Worm (Caenorhabditis elegans) whole organism, L4 larva: ENCODE results near the gene F59A6.11.

Experiments used
- Y105C5A.15 ChIP-seq: fragments of 200-800 bp; sonication (Bioruptor generic); IDR thresholded peaks from 2 replicates; pipeline ENCODE4 v1.3.6; 2022; ENCODE audit warnings: missing genetic modification characterization, missing compliant biosample characterization
- fos-1 ChIP-seq: fragments of 150-350 bp; optimal IDR thresholded peaks from 2 replicates; lab custom pipeline; 2014; ENCODE audit warnings: missing biosample characterization, missing genetic modification characterization
- jun-1 ChIP-seq: fragments of 150-350 bp; optimal IDR thresholded peaks from 2 replicates; lab custom pipeline; 2014; ENCODE audit warnings: missing biosample characterization, missing genetic modification reagents, missing genetic modification characterization
- nhr-76 ChIP-seq: fragments of 150-350 bp; optimal IDR thresholded peaks from 2 replicates; lab custom pipeline; 2014; ENCODE audit warnings: missing biosample characterization, missing genetic modification characterization
- pha-4 ChIP-seq, 2 experiments: fragments of 150-350 bp in 1 of 2; fragments of 200-800 bp in 1 of 2; sonication (Bioruptor generic) in 1 of 2; IDR thresholded peaks in 1 of 2; optimal IDR thresholded peaks in 1 of 2; 2 replicates each; pipeline versions ENCODE4 v1.3.6 to Lab custom; 2014 to 2022; ENCODE audit warnings: missing genetic modification characterization in 2 of 2, missing genetic modification reagents in 2 of 2, missing biosample characterization in 1 of 2, missing compliant biosample characterization in 1 of 2
- pqm-1 ChIP-seq: sonication (generic microtip); optimal IDR thresholded peaks from 2 replicates; lab custom pipeline; 2017; ENCODE audit warnings: missing biosample characterization, missing genetic modification characterization
- sdz-12 ChIP-seq: fragments of 200-800 bp; sonication (Bioruptor generic); optimal IDR thresholded peaks from 2 replicates; lab custom pipeline; 2018; ENCODE audit warnings: mild to moderate bottlenecking, missing genetic modification characterization, missing compliant biosample characterization
- snpc-4 ChIP-seq: fragments of 150-350 bp; optimal IDR thresholded peaks from 2 replicates; lab custom pipeline; 2014; ENCODE audit warnings: missing biosample characterization, missing genetic modification characterization
- unc-62 ChIP-seq, 3 experiments: fragments of 150-350 bp in 1 of 3; sonication (generic microtip); optimal IDR thresholded peaks in 2 of 3; peaks in 1 of 3; 1 replicate in 1 of 3; 2 replicates in 2 of 3; lab custom pipeline; 2014 to 2017; ENCODE audit warnings: missing biosample characterization in 3 of 3, missing genetic modification characterization in 3 of 3, missing genetic modification reagents in 3 of 3, missing genotype in 1 of 3
- zag-1 ChIP-seq: fragments of 150-350 bp; optimal IDR thresholded peaks from 2 replicates; lab custom pipeline; 2014; ENCODE audit warnings: missing biosample characterization, missing genetic modification characterization

DNA sequence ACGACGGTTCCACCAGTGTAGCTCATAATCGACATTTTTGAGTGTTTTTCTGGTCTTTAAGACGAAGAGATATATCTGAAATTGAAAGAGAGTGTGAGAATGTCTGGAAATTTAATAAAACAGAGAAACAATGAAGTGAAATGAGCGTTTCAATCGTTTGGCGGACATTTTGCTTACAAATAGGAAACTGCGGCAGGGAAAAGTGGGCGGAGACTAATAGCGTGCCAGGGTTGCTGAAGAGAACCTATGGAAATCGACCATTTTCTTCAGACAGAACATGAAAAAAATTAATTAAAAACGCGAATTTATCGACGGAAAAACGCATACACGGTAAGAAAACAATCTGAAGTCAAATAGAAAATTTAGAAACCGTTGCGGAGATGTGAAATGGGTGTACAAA lies 43.2 kb downstream of the F59A6.11 start, which contains the start of gene pbs-3:
- no peak for TF ChIP-seq Y105C5A.15 (GFP tag; lab: Robert Waterston, UW)
- no peak for TF ChIP-seq fos-1
- no peak for TF ChIP-seq sdz-12 (GFP tag; lab: Kevin White, UChicago)
- no peak for TF ChIP-seq pha-4 (GFP tag; IDR thresholded peaks at IDR 0.05; lab: Robert Waterston, UW)
- no peak for TF ChIP-seq pha-4 (tag; optimal IDR thresholded peaks at IDR 0.05; lab: Kevin White, UChicago)
- TF ChIP-seq jun-1 (tag; lab: Kevin White, UChicago): no peak
- TF ChIP-seq pqm-1 (tag; lab: Kevin White, UChicago): no peak
- no peak for TF ChIP-seq snpc-4 (tag; lab: Kevin White, UChicago)
- TF ChIP-seq nhr-76 (tag; lab: Kevin White, UChicago): no peak
- peak in 1 of 2 experiments; percentile 82 for TF ChIP-seq unc-62 (GFP tag; optimal IDR thresholded peaks at IDR 0.05 in 1 of 2; lab: Kevin White, UChicago)
- no peak for TF ChIP-seq unc-62 (tag; optimal IDR thresholded peaks at IDR 0.05; lab: Kevin White, UChicago)
- TF ChIP-seq zag-1: no peak
